Worm (Caenorhabditis elegans) whole organism, early embryonic: Measurements from ENCODE around the gene T05A8.1.

ENCODE experiments used
- F13C5.2 ChIP-seq: sonication (generic microtip); optimal IDR thresholded peaks from 2 replicates; lab custom pipeline; 2017; ENCODE audit warnings: mild to moderate bottlenecking, missing genetic modification characterization, inconsistent platforms, missing compliant biosample characterization
- aly-1 ChIP-seq: sonication (generic microtip); optimal IDR thresholded peaks from 2 replicates; lab custom pipeline; 2016; ENCODE audit warnings: missing genetic modification characterization, missing compliant biosample characterization
- ama-1 ChIP-seq: fragments of 150-350 bp; optimal IDR thresholded peaks from 2 replicates; lab custom pipeline; 2014
- ceh-36 ChIP-seq: sonication (generic microtip); optimal IDR thresholded peaks from 2 replicates; lab custom pipeline; 2016; ENCODE audit warnings: missing genetic modification characterization, inconsistent platforms, missing compliant biosample characterization
- ets-7 ChIP-seq: sonication (generic microtip); optimal IDR thresholded peaks from 2 replicates; lab custom pipeline; 2016; ENCODE audit warnings: missing genotype, missing genetic modification characterization, missing compliant biosample characterization
- hmbx-1 ChIP-seq: sonication (generic microtip); optimal IDR thresholded peaks from 2 replicates; lab custom pipeline; 2016; ENCODE audit warnings: mild to moderate bottlenecking, missing genetic modification characterization, missing compliant biosample characterization
- hmg-4 ChIP-seq: fragments of 200-800 bp; sonication (Bioruptor generic); optimal IDR thresholded peaks from 2 replicates; lab custom pipeline; 2018; ENCODE audit warnings: mild to moderate bottlenecking, missing genetic modification characterization, missing compliant biosample characterization
- hnd-1 ChIP-seq: sonication (generic microtip); optimal IDR thresholded peaks from 2 replicates; lab custom pipeline; 2016; ENCODE audit warnings: missing genetic modification characterization, missing compliant biosample characterization
- pes-1 ChIP-seq: fragments of 200-800 bp; sonication (Bioruptor generic); IDR thresholded peaks from 2 replicates; pipeline ENCODE4 v1.3.6; 2022; ENCODE audit warnings: missing genetic modification reagents, missing genetic modification characterization, missing compliant biosample characterization
- sea-1 ChIP-seq: fragments of 200-800 bp; sonication (Bioruptor generic); conservative IDR thresholded peaks from 2 replicates; pipeline ENCODE4 v1.3.6; 2022; ENCODE audit warnings: missing genetic modification characterization, missing compliant biosample characterization
- tbx-11 ChIP-seq: fragments of 200-800 bp; sonication (Bioruptor generic); IDR thresholded peaks from 2 replicates; pipeline ENCODE4 v1.3.6; 2022; ENCODE audit warnings: missing genetic modification characterization, missing compliant biosample characterization
- tra-4 ChIP-seq: sonication (generic microtip); optimal IDR thresholded peaks from 2 replicates; lab custom pipeline; 2017; ENCODE audit warnings: missing genetic modification characterization, missing compliant biosample characterization

ce11 chrII:2698378-2698777 is 11.5 kb downstream of the T05A8.1 start, which contains the start of gene sri-62:
- no peak for TF ChIP-seq tra-4 (tag; lab: Kevin White, UChicago)
- no peak for TF ChIP-seq ets-7 (tag; lab: Kevin White, UChicago)
- no peak for TF ChIP-seq ama-1 (lab: Kevin White, UChicago)
- TF ChIP-seq hnd-1 (tag; lab: Kevin White, UChicago) = no peak
- no peak for TF ChIP-seq sea-1 (GFP tag; lab: Robert Waterston, UW)
- no peak for TF ChIP-seq tbx-11
- TF ChIP-seq aly-1 (tag; lab: Kevin White, UChicago) = no peak
- no peak for TF ChIP-seq F13C5.2
- no peak for TF ChIP-seq pes-1 (GFP tag; lab: Robert Waterston, UW)
- no peak for TF ChIP-seq ceh-36 (tag; lab: Kevin White, UChicago)
- TF ChIP-seq hmbx-1 (tag; lab: Kevin White, UChicago) = no peak
- no peak for TF ChIP-seq hmg-4 (GFP tag; lab: Kevin White, UChicago)
